Worm (Caenorhabditis elegans) whole organism, young adult: ENCODE results near the gene fozi-1.

Experiments
- B0035.1 ChIP-seq: sonication (generic microtip); optimal IDR thresholded peaks from 2 replicates; lab custom pipeline; 2016; ENCODE audit warnings: missing genetic modification characterization, mild to moderate bottlenecking, missing compliant biosample characterization, missing genotype, missing genetic modification reagents
- B0336.3 ChIP-seq: fragments of 200-800 bp; sonication (Bioruptor generic); IDR thresholded peaks from 2 replicates; pipeline ENCODE4 v1.3.6; 2022; ENCODE audit warnings: missing genetic modification characterization, missing compliant biosample characterization
- C17E4.6 ChIP-seq: fragments of 200-800 bp; sonication (Bioruptor generic); IDR thresholded peaks from 2 replicates; pipeline ENCODE4 v1.3.6; 2022; ENCODE audit warnings: missing genetic modification reagents, missing genetic modification characterization, missing compliant biosample characterization
- D2030.7 ChIP-seq: fragments of 200-800 bp; sonication (Bioruptor generic); IDR thresholded peaks from 2 replicates; pipeline ENCODE4 v1.3.6; 2022; ENCODE audit warnings: missing genetic modification reagents, missing genetic modification characterization, missing compliant biosample characterization
- F49E8.2 ChIP-seq: sonication (generic microtip); optimal IDR thresholded peaks from 3 replicates; lab custom pipeline; 2017; ENCODE audit warnings: missing genetic modification characterization, mild to moderate bottlenecking, missing compliant biosample characterization, antibody characterized with exemption, moderate library complexity; ENCODE audit not compliant: insufficient read depth
- F52B5.7 ChIP-seq: sonication (generic microtip); optimal IDR thresholded peaks from 2 replicates; lab custom pipeline; 2016; ENCODE audit warnings: mild to moderate bottlenecking, missing genetic modification characterization, missing compliant biosample characterization
- F57A8.1 ChIP-seq: fragments of 200-800 bp; sonication (Bioruptor generic); optimal IDR thresholded peaks from 2 replicates; lab custom pipeline; 2018; ENCODE audit warnings: mild to moderate bottlenecking, missing genetic modification characterization, moderate library complexity, missing compliant biosample characterization
- T07F8.4 ChIP-seq: sonication (generic microtip); optimal IDR thresholded peaks from 2 replicates; lab custom pipeline; 2016; ENCODE audit warnings: mild to moderate bottlenecking, missing genetic modification characterization, moderate library complexity, missing compliant biosample characterization
- Y53G8AR.9 ChIP-seq: fragments of 200-800 bp; sonication (Bioruptor generic); conservative IDR thresholded peaks from 2 replicates; pipeline ENCODE4 v1.3.6; 2022; ENCODE audit warnings: missing genetic modification reagents, missing genetic modification characterization, missing compliant biosample characterization
- Y67H2A.10 ChIP-seq: fragments of 200-800 bp; sonication (Bioruptor generic); conservative IDR thresholded peaks from 2 replicates; pipeline ENCODE4 v1.3.6; 2022; ENCODE audit warnings: missing genetic modification reagents, missing genetic modification characterization, missing compliant biosample characterization
- Y95B8A.8 ChIP-seq: fragments of 200-800 bp; sonication (Bioruptor generic); IDR thresholded peaks from 2 replicates; pipeline ENCODE4 v1.3.6; 2022; ENCODE audit warnings: missing genetic modification reagents, missing genetic modification characterization, missing compliant biosample characterization
- aptf-2 ChIP-seq: fragments of 200-800 bp; sonication (Bioruptor generic); conservative IDR thresholded peaks from 2 replicates; pipeline ENCODE4 v1.3.6; 2022; ENCODE audit warnings: missing genetic modification reagents, missing genetic modification characterization, missing compliant biosample characterization
- attf-3 ChIP-seq: fragments of 200-800 bp; sonication (Bioruptor generic); conservative IDR thresholded peaks from 2 replicates; pipeline ENCODE4 v1.3.6; 2022; ENCODE audit warnings: missing genetic modification reagents, missing genetic modification characterization, missing compliant biosample characterization
- ccch-3 ChIP-seq: fragments of 200-800 bp; sonication (Bioruptor generic); optimal IDR thresholded peaks from 2 replicates; lab custom pipeline; 2018; ENCODE audit warnings: mild to moderate bottlenecking, missing genetic modification characterization, missing compliant biosample characterization
- ceh-100 ChIP-seq: fragments of 200-800 bp; sonication (Bioruptor generic); IDR thresholded peaks from 2 replicates; pipeline ENCODE4 v1.3.6; 2022; ENCODE audit warnings: missing genetic modification reagents, missing genetic modification characterization, missing compliant biosample characterization
- ceh-40 ChIP-seq: fragments of 200-800 bp; sonication (Bioruptor generic); IDR thresholded peaks from 2 replicates; pipeline ENCODE4 v1.3.6; 2022; ENCODE audit warnings: missing genetic modification characterization, missing compliant biosample characterization
- ceh-79 ChIP-seq: sonication (generic microtip); optimal IDR thresholded peaks from 2 replicates; lab custom pipeline; 2017; ENCODE audit warnings: mild to moderate bottlenecking, missing genetic modification characterization, missing compliant biosample characterization
- chd-7 ChIP-seq: sonication (generic microtip); optimal IDR thresholded peaks from 2 replicates; lab custom pipeline; 2016; ENCODE audit warnings: mild to moderate bottlenecking, missing genetic modification characterization, moderate library complexity, missing compliant biosample characterization
- dpl-1 ChIP-seq: fragments of 150-350 bp; optimal IDR thresholded peaks from 2 replicates; lab custom pipeline; 2014; ENCODE audit warnings: missing biosample characterization, missing genetic modification reagents, missing genetic modification characterization
- efl-1 ChIP-seq: fragments of 150-350 bp; optimal IDR thresholded peaks from 2 replicates; lab custom pipeline; 2014; ENCODE audit warnings: missing biosample characterization, missing genetic modification reagents, missing genetic modification characterization
- egl-44 ChIP-seq: fragments of 200-800 bp; sonication (Bioruptor generic); IDR thresholded peaks from 2 replicates; pipeline ENCODE4 v1.3.6; 2022; ENCODE audit warnings: missing genetic modification reagents, missing genetic modification characterization, missing compliant biosample characterization
- ets-4 ChIP-seq: fragments of 200-800 bp; sonication (Bioruptor generic); optimal IDR thresholded peaks from 2 replicates; lab custom pipeline; 2018; ENCODE audit warnings: mild to moderate bottlenecking, missing genetic modification characterization, missing compliant biosample characterization
- him-1 ChIP-seq: sonication (generic microtip); optimal IDR thresholded peaks from 2 replicates; lab custom pipeline; 2016; ENCODE audit warnings: missing genotype, missing genetic modification reagents, missing genetic modification characterization, missing compliant biosample characterization
- hmg-1.2 ChIP-seq: fragments of 200-800 bp; sonication (Bioruptor generic); IDR thresholded peaks from 2 replicates; pipeline ENCODE4 v1.3.6; 2022; ENCODE audit warnings: missing genetic modification reagents, missing genetic modification characterization, missing compliant biosample characterization
- lin-35 ChIP-seq, 3 experiments: fragments of 150-350 bp in 2 of 3; sonication (generic microtip) in 1 of 3; optimal IDR thresholded peaks; 2 replicates each; lab custom pipeline; 2014 to 2018; ENCODE audit warnings: missing biosample characterization in 3 of 3, missing genetic modification characterization in 3 of 3, missing genetic modification reagents in 3 of 3
- lsy-27 ChIP-seq: sonication (generic microtip); optimal IDR thresholded peaks from 2 replicates; lab custom pipeline; 2017; ENCODE audit warnings: missing genetic modification characterization, mild to moderate bottlenecking, missing compliant biosample characterization, antibody characterized with exemption, missing genotype, borderline replicate concordance; ENCODE audit not compliant: insufficient read depth
- madf-6 ChIP-seq: fragments of 200-800 bp; sonication (Bioruptor generic); IDR thresholded peaks from 2 replicates; pipeline ENCODE4 v1.3.6; 2022; ENCODE audit warnings: missing genetic modification reagents, missing genetic modification characterization, missing compliant biosample characterization
- mel-28 ChIP-seq: sonication (generic microtip); optimal IDR thresholded peaks from 2 replicates; lab custom pipeline; 2016; ENCODE audit warnings: borderline replicate concordance, mild to moderate bottlenecking, missing genetic modification characterization, missing compliant biosample characterization
- mxl-1 ChIP-seq: sonication (generic microtip); optimal IDR thresholded peaks from 2 replicates; lab custom pipeline; 2016; ENCODE audit warnings: missing genetic modification characterization, missing compliant biosample characterization
- nfya-2 ChIP-seq: fragments of 200-800 bp; sonication (Bioruptor generic); IDR thresholded peaks from 2 replicates; pipeline ENCODE4 v1.3.6; 2022; ENCODE audit warnings: missing genetic modification reagents, missing genetic modification characterization, missing compliant biosample characterization
- nhr-27 ChIP-seq: fragments of 200-800 bp; sonication (Bioruptor generic); optimal IDR thresholded peaks from 2 replicates; lab custom pipeline; 2018; ENCODE audit warnings: mild to moderate bottlenecking, missing genetic modification characterization, moderate library complexity, missing compliant biosample characterization
- nhr-80 ChIP-seq: sonication (generic microtip); optimal IDR thresholded peaks from 2 replicates; lab custom pipeline; 2016; ENCODE audit warnings: missing genetic modification characterization, missing compliant biosample characterization
- pha-4 ChIP-seq: fragments of 150-350 bp; sonication (generic microtip); optimal IDR thresholded peaks from 2 replicates; lab custom pipeline; 2014; ENCODE audit warnings: missing biosample characterization, missing genetic modification reagents, missing genetic modification characterization
- somi-1 ChIP-seq: fragments of 200-800 bp; sonication (Bioruptor generic); optimal IDR thresholded peaks from 2 replicates; lab custom pipeline; 2018; ENCODE audit warnings: mild to moderate bottlenecking, missing genetic modification characterization, missing compliant biosample characterization
- tlf-1 ChIP-seq: fragments of 200-800 bp; sonication (Bioruptor generic); optimal IDR thresholded peaks from 2 replicates; lab custom pipeline; 2018; ENCODE audit warnings: mild to moderate bottlenecking, missing genetic modification characterization, missing compliant biosample characterization
- unc-130 ChIP-seq: sonication (generic microtip); optimal IDR thresholded peaks from 2 replicates; lab custom pipeline; 2016; ENCODE audit warnings: missing genetic modification reagents, missing genetic modification characterization, missing compliant biosample characterization
- xnd-1 ChIP-seq: sonication (generic microtip); optimal IDR thresholded peaks from 2 replicates; lab custom pipeline; 2016; ENCODE audit warnings: missing genotype, missing genetic modification reagents, missing genetic modification characterization, missing compliant biosample characterization
- zfh-2 ChIP-seq: fragments of 200-800 bp; sonication (Bioruptor generic); conservative IDR thresholded peaks from 2 replicates; pipeline ENCODE4 v1.3.6; 2022; ENCODE audit warnings: missing genetic modification reagents, missing genetic modification characterization, missing compliant biosample characterization
- zim-3 ChIP-seq: sonication (generic microtip); optimal IDR thresholded peaks from 2 replicates; lab custom pipeline; 2017; ENCODE audit warnings: mild to moderate bottlenecking, missing genetic modification characterization, moderate library complexity, missing compliant biosample characterization
- ztf-18 ChIP-seq: sonication (generic microtip); optimal IDR thresholded peaks from 2 replicates; lab custom pipeline; 2016; ENCODE audit warnings: missing genotype, mild to moderate bottlenecking, missing genetic modification characterization, missing compliant biosample characterization

The fozi-1 gene

DNA sequence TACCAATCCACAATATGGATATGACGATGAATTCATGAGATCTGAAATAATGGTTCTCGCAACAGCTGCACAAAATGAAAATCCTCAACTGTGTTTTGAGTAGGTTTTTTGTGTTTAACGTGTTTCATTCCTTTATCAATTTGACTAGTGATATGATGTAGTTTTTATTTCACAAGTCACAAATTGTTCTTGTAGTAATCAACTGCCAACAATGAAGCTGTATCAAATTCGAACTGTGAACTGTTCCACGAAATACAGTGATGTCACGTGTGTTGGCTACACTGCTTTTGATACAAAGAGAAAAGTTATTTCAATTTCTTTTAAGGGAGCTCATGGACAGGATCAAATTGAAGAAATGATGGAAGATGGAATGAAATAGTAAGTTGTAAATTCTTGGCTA, 33.6 kb downstream of the fozi-1 start:
- TF ChIP-seq attf-3 (GFP tag; lab: Robert Waterston, UW): no peak
- peak; percentile 38 for TF ChIP-seq nhr-80

DNA sequence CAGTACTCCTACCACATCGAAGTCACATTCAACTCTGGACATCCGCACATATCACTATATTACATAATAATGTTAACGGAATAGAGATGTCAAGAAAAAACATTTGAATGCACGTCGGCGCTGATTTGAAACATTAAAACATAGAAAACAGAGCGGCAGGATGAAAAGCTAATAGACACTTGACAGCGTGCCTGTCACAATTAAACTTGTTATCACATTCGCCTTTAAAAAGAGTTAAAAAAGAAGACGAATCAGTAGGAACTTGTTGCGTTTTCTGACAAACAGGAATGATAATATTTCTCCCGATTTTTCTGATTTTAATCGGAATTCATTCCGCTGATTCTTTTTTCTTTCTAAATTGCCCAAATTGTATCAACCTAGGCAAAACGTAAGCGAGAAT, 36.0 kb downstream of the fozi-1 start:
- TF ChIP-seq B0035.1 (no peak), nhr-80 (peak; percentile 79)
- TF ChIP-seq, all 124 proteins: peak for 1

DNA sequence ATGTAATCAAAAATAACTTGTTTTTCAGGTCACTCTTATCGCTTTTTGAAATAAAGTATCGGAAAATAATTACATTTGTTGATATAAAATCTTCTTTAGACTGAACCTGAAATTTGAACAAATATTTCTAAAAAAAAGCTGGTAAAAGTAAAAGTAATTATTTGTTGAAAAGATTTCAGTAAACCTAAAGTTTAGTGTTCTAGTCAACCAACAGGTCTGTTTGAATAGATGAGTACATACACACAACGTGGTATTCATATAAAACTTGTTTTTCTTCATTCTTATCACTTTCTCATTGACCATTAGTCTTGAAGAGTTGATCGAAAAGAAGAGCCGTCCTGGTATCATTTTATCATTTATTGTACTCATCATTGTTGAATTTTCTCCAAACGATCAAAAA, 38.1 kb downstream of the fozi-1 start, which contains the start of gene C40H1.9:
TSS of gene C40H1.9 (plus strand) at position 301 of the 400 bp plus-strand sequence.
- TF ChIP-seq efl-1: no peak
- TF ChIP-seq xnd-1: no peak
- TF ChIP-seq nhr-27 (tag; lab: Kevin White, UChicago): no peak
- no peak for TF ChIP-seq him-1 (tag; lab: Kevin White, UChicago)
- no peak for TF ChIP-seq lsy-27
- no peak for TF ChIP-seq ccch-3 (GFP tag; lab: Kevin White, UChicago)
- TF ChIP-seq somi-1 (GFP tag; lab: Kevin White, UChicago): no peak
- TF ChIP-seq ceh-79 (tag; lab: Kevin White, UChicago): no peak
- no peak for TF ChIP-seq Y53G8AR.9 (GFP tag; lab: Robert Waterston, UW)
- no peak for TF ChIP-seq ceh-40 (GFP tag; lab: Robert Waterston, UW)
- TF ChIP-seq Y67H2A.10 (GFP tag; lab: Robert Waterston, UW): no peak
- TF ChIP-seq F49E8.2 (tag; lab: Kevin White, UChicago): no peak
- no peak for TF ChIP-seq nfya-2 (GFP tag; lab: Robert Waterston, UW)
- TF ChIP-seq lin-35 (GFP tag; optimal IDR thresholded peaks at IDR 0.05; lab: Kevin White, UChicago): no peak
- no peak for TF ChIP-seq B0336.3
- TF ChIP-seq chd-7 (tag; lab: Kevin White, UChicago): no peak
- no peak for TF ChIP-seq unc-130 (GFP tag; lab: Kevin White, UChicago)
- TF ChIP-seq ztf-18 (tag; lab: Kevin White, UChicago): no peak
- TF ChIP-seq, all 124 proteins: peak for 0

DNA sequence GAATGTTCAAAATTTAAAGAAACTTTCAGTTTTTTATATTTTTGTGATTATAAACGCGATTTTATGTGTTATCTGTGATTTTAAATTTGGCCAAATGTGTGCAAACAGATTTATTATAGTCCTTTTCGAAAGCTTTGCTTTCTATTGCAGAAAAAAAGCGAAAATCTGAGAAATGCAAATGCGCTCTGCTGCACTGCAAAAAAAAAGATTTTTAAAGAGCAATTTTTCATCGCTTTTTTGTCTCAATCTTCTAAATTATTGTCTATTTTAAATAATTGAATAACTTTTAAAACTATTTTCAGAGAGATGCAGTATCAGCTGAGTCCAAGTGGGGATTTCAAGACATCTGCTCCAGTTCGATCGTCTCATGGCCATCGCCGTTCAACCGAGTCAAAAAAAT, 40.4 kb downstream of the fozi-1 start, which contains the start of gene cpb-1:
TSS of gene cpb-1 (plus strand) at position 301 of the 400 bp plus-strand sequence.
- TF ChIP-seq Y95B8A.8 (no peak), ets-4 (no peak), egl-44 (GFP tag; lab: Robert Waterston, UW) (no peak), hmg-1.2 (GFP tag; lab: Robert Waterston, UW) (no peak), zim-3 (tag; lab: Kevin White, UChicago) (no peak), D2030.7 (no peak), F57A8.1 (GFP tag; lab: Kevin White, UChicago) (no peak), zfh-2 (no peak), F52B5.7 (no peak), T07F8.4 (tag; lab: Kevin White, UChicago) (no peak), pha-4 (tag; lab: Kevin White, UChicago) (no peak), tlf-1 (GFP tag; lab: Kevin White, UChicago) (no peak), mxl-1 (tag; lab: Kevin White, UChicago) (no peak), dpl-1 (GFP tag; lab: Kevin White, UChicago) (no peak), ceh-100 (GFP tag; lab: Robert Waterston, UW) (no peak), aptf-2 (GFP tag; lab: Robert Waterston, UW) (no peak), C17E4.6 (no peak), madf-6 (GFP tag; lab: Robert Waterston, UW) (no peak), B0035.1 (no peak), mel-28 (no peak)
